Fruit fly (Drosophila melanogaster) whole organism, embryonic: ENCODE data around the gene CG14395.

Experiments
- CG12155 ChIP-seq: fragments of 200-800 bp; sonication (Bioruptor generic); optimal IDR thresholded peaks from 3 replicates; lab custom pipeline; 2016; ENCODE audit warnings: missing biosample characterization, missing genetic modification characterization
- CG13123 ChIP-seq: fragments of 200-800 bp; sonication (Bioruptor generic); optimal IDR thresholded peaks from 2 replicates; lab custom pipeline; 2016; ENCODE audit warnings: missing biosample characterization, missing genetic modification characterization
- CG6689 ChIP-seq: fragments of 200-800 bp; sonication (Bioruptor generic); IDR thresholded peaks from 2 replicates; pipeline ENCODE4 v1.3.6; 2022; ENCODE audit warnings: missing biosample characterization, missing genetic modification characterization
- CG9817 ChIP-seq: fragments of 200-800 bp; sonication (Bioruptor generic); optimal IDR thresholded peaks from 2 replicates; lab custom pipeline; 2018; ENCODE audit warnings: missing biosample characterization, mild to moderate bottlenecking, missing genetic modification characterization, moderate library complexity
- CkIIα-i1 ChIP-seq: fragments of 200-800 bp; sonication (Bioruptor generic); IDR thresholded peaks from 2 replicates; pipeline ENCODE4 v1.3.6; 2022; ENCODE audit warnings: missing biosample characterization, missing genetic modification characterization
- Mad ChIP-seq: fragments of 200-800 bp; sonication (Bioruptor generic); optimal IDR thresholded peaks from 2 replicates; lab custom pipeline; 2016; ENCODE audit warnings: missing biosample characterization, missing genetic modification characterization
- corto ChIP-seq: fragments of 200-800 bp; sonication (Bioruptor generic); optimal IDR thresholded peaks from 2 replicates; lab custom pipeline; 2016; ENCODE audit warnings: missing biosample characterization, mild to moderate bottlenecking, missing genetic modification characterization, moderate library complexity
- gro ChIP-seq: fragments of 200-800 bp; sonication (Bioruptor generic); optimal IDR thresholded peaks from 2 replicates; lab custom pipeline; 2016; ENCODE audit warnings: missing biosample characterization, missing genetic modification characterization
- kay ChIP-seq: fragments of 200-800 bp; sonication (Bioruptor generic); optimal IDR thresholded peaks from 2 replicates; lab custom pipeline; 2016; ENCODE audit warnings: missing biosample characterization, missing genetic modification characterization
- kni ChIP-seq: fragments of 200-800 bp; sonication (Bioruptor generic); optimal IDR thresholded peaks from 3 replicates; lab custom pipeline; 2017; ENCODE audit warnings: mild to moderate bottlenecking, missing biosample characterization, missing genetic modification reagents, missing genetic modification characterization
- trem ChIP-seq: fragments of 200-800 bp; optimal IDR thresholded peaks from 3 replicates; lab custom pipeline; 2019; ENCODE audit warnings: missing biosample characterization, mild to moderate bottlenecking, missing genetic modification characterization, moderate library complexity
- zen2 ChIP-seq: fragments of 200-800 bp; sonication (Bioruptor generic); IDR thresholded peaks from 3 replicates; pipeline ENCODE4 v1.3.6; 2022; ENCODE audit warnings: missing biosample characterization, missing genetic modification characterization; ENCODE audit not compliant: partially characterized antibody

- TF ChIP-seq zen2 (no peak), CG13123 (GFP tag; lab: Kevin White, UChicago) (no peak), CkIIα-i1 (GFP tag; lab: Robert Waterston, UW) (no peak), CG12155 (GFP tag; lab: Kevin White, UChicago) (no peak), trem (no peak), kay (GFP tag; lab: Kevin White, UChicago) (no peak), CG9817 (tag; lab: Kevin White, UChicago) (no peak), Mad (no peak), kni (peak; percentile 46), gro (peak; percentile 11), corto (no peak), CG6689 (GFP tag; lab: Robert Waterston, UW) (no peak)
Measured at dm6 chr3R:12626674-12627382, 35.8 kb upstream of the CG14395 start.
